Worm (Caenorhabditis elegans): ENCODE data around the gene Y38H6C.20.

- TF ChIP-seq fos-1 (tag; optimal IDR thresholded peaks at IDR 0.05), result peak; percentile 34
- TF ChIP-seq mab-5 (tag; optimal IDR thresholded peaks at IDR 0.05), result no peak
- no peak for TF ChIP-seq nhr-11 (tag; optimal IDR thresholded peaks at IDR 0.05)
- TF ChIP-seq snpc-4 (tag; optimal IDR thresholded peaks at IDR 0.05), result no peak
- no peak for TF ChIP-seq skn-1 (tag; optimal IDR thresholded peaks at IDR 0.05)
- no peak for TF ChIP-seq ztf-4 (tag; optimal IDR thresholded peaks at IDR 0.05)
- TF ChIP-seq ztf-11 (tag; optimal IDR thresholded peaks at IDR 0.05), result no peak
- TF ChIP-seq mdl-1 (tag; optimal IDR thresholded peaks at IDR 0.05), result no peak
- TF ChIP-seq ama-1 (optimal IDR thresholded peaks at IDR 0.05), result no peak
- TF ChIP-seq alr-1 (tag; optimal IDR thresholded peaks at IDR 0.05), result no peak
- TF ChIP-seq peb-1 (tag; optimal IDR thresholded peaks at IDR 0.05), result no peak
Observed at ce11 chrV:20499642-20500041, 51.4 kb downstream of the Y38H6C.20 start.
